Worm (Caenorhabditis elegans) whole organism, L4/young adult: ENCODE results near the gene cyp-34A7.

Source experiments
- W03F9.2 ChIP-seq: fragments of 150-350 bp; optimal IDR thresholded peaks from 2 replicates; lab custom pipeline; 2014; ENCODE audit warnings: missing biosample characterization, missing genetic modification characterization
- dao-5 ChIP-seq: sonication (generic microtip); optimal IDR thresholded peaks from 2 replicates; lab custom pipeline; 2016; ENCODE audit warnings: missing genotype, missing genetic modification characterization, moderate library complexity, missing compliant biosample characterization
- him-1 ChIP-seq: sonication (generic microtip); optimal IDR thresholded peaks from 2 replicates; lab custom pipeline; 2016; ENCODE audit warnings: missing genotype, missing genetic modification reagents, missing genetic modification characterization, missing compliant biosample characterization

DNA sequence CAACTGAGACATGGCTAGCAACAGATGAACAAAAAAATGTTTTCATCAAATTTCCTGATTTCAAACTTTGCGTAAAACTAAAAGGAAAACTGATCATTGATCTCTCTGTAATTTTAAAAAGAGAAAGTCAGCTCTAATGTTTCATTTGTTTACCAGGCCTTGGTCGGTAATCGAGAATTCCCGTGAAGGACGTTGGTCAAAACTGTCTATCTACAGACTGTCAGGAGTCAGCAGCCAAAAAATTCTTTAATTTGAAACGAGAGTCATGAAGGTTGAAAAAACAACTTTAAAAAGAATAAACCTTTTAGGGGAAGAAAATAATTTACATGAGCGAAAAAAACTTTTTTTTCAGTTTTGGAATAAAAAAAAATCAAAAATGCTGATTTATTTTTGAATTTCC, 21.5 kb upstream of the cyp-34A7 start:
- no peak for TF ChIP-seq dao-5
- TF ChIP-seq W03F9.2 (tag; lab: Kevin White, UChicago), result no peak
- no peak for TF ChIP-seq him-1 (tag; lab: Kevin White, UChicago)
